Worm (Caenorhabditis elegans) whole organism, L3 larva: Measurements from ENCODE around the gene D1044.7.

Source experiments
- R02D3.7 ChIP-seq: fragments of 150-350 bp; optimal IDR thresholded peaks from 2 replicates; lab custom pipeline; 2014; ENCODE audit warnings: missing biosample characterization, missing genetic modification characterization
- aly-2 ChIP-seq: fragments of 150-350 bp; optimal IDR thresholded peaks from 2 replicates; lab custom pipeline; 2014; ENCODE audit warnings: missing biosample characterization, missing genetic modification characterization
- ama-1 ChIP-seq: fragments of 150-350 bp; optimal IDR thresholded peaks from 2 replicates; lab custom pipeline; 2018
- ceh-28 ChIP-seq: fragments of 150-350 bp; optimal IDR thresholded peaks from 2 replicates; lab custom pipeline; 2014; ENCODE audit warnings: missing biosample characterization, missing genetic modification reagents, missing genetic modification characterization
- ceh-82 ChIP-seq: fragments of 150-350 bp; optimal IDR thresholded peaks from 2 replicates; lab custom pipeline; 2014; ENCODE audit warnings: missing biosample characterization, missing genetic modification characterization
- ceh-9 ChIP-seq: sonication (generic microtip); optimal IDR thresholded peaks from 2 replicates; lab custom pipeline; 2018; ENCODE audit warnings: missing biosample characterization, missing genetic modification characterization
- daf-12 ChIP-seq: fragments of 150-350 bp; optimal IDR thresholded peaks from 2 replicates; lab custom pipeline; 2014; ENCODE audit warnings: missing biosample characterization, missing genetic modification reagents, missing genetic modification characterization
- egl-27 ChIP-seq: sonication (generic microtip); optimal IDR thresholded peaks from 4 replicates; lab custom pipeline; 2017; ENCODE audit warnings: missing biosample characterization, missing genetic modification reagents, missing genetic modification characterization
- elt-1 ChIP-seq: fragments of 150-350 bp; optimal IDR thresholded peaks from 2 replicates; lab custom pipeline; 2014; ENCODE audit warnings: missing biosample characterization, missing genetic modification characterization
- elt-2 ChIP-seq: sonication (generic microtip); optimal IDR thresholded peaks from 2 replicates; lab custom pipeline; 2016; ENCODE audit warnings: missing genetic modification reagents, mild to moderate bottlenecking, missing genetic modification characterization, missing compliant biosample characterization
- elt-3 ChIP-seq, 3 experiments: fragments of 150-350 bp in 1 of 3; sonication (generic microtip) in 2 of 3; optimal IDR thresholded peaks; 2 replicates in 2 of 3; 4 replicates in 1 of 3; lab custom pipeline; 2014 to 2017; ENCODE audit warnings: missing biosample characterization in 3 of 3, missing genetic modification characterization in 3 of 3
- eor-1 ChIP-seq, 2 experiments: fragments of 150-350 bp; optimal IDR thresholded peaks; 2 replicates each; lab custom pipeline; 2014 to 2018; ENCODE audit warnings: missing biosample characterization in 2 of 2, missing genetic modification characterization in 2 of 2
- fkh-10 ChIP-seq: sonication (generic microtip); optimal IDR thresholded peaks from 2 replicates; lab custom pipeline; 2017; ENCODE audit warnings: missing biosample characterization, missing genetic modification reagents, missing genetic modification characterization
- fos-1 ChIP-seq: fragments of 150-350 bp; optimal IDR thresholded peaks from 2 replicates; lab custom pipeline; 2014; ENCODE audit warnings: missing biosample characterization, missing genetic modification characterization
- hmg-11 ChIP-seq: sonication (generic microtip); optimal IDR thresholded peaks from 2 replicates; lab custom pipeline; 2016; ENCODE audit warnings: missing genetic modification characterization, missing compliant biosample characterization
- lin-15B ChIP-seq: fragments of 150-350 bp; optimal IDR thresholded peaks from 2 replicates; lab custom pipeline; 2014; ENCODE audit warnings: missing biosample characterization, missing genetic modification characterization
- mdl-1 ChIP-seq: fragments of 150-350 bp; optimal IDR thresholded peaks from 2 replicates; lab custom pipeline; 2014; ENCODE audit warnings: missing biosample characterization, missing genetic modification characterization
- mml-1 ChIP-seq: fragments of 150-350 bp; sonication (generic microtip); optimal IDR thresholded peaks from 3 replicates; lab custom pipeline; 2014; ENCODE audit warnings: missing biosample characterization, missing genetic modification characterization
- nfya-1 ChIP-seq: sonication (generic microtip); optimal IDR thresholded peaks from 2 replicates; lab custom pipeline; 2017; ENCODE audit warnings: missing genetic modification characterization, mild to moderate bottlenecking, missing compliant biosample characterization, antibody characterized with exemption, moderate library complexity; ENCODE audit not compliant: insufficient read depth
- nhr-11 ChIP-seq: fragments of 150-350 bp; optimal IDR thresholded peaks from 2 replicates; lab custom pipeline; 2014; ENCODE audit warnings: missing biosample characterization, missing genetic modification characterization
- nhr-23 ChIP-seq: fragments of 150-350 bp; optimal IDR thresholded peaks from 2 replicates; lab custom pipeline; 2014; ENCODE audit warnings: missing biosample characterization, missing genetic modification reagents, missing genetic modification characterization
- nhr-237 ChIP-seq: fragments of 150-350 bp; optimal IDR thresholded peaks from 2 replicates; lab custom pipeline; 2014; ENCODE audit warnings: missing biosample characterization, missing genetic modification characterization
- nhr-25 ChIP-seq: sonication (generic microtip); optimal IDR thresholded peaks from 2 replicates; lab custom pipeline; 2017; ENCODE audit warnings: missing biosample characterization, missing genetic modification characterization
- nhr-28 ChIP-seq: fragments of 150-350 bp; optimal IDR thresholded peaks from 2 replicates; lab custom pipeline; 2014; ENCODE audit warnings: missing biosample characterization, missing genetic modification characterization
- nhr-43 ChIP-seq: sonication (generic microtip); optimal IDR thresholded peaks from 2 replicates; lab custom pipeline; 2016; ENCODE audit warnings: mild to moderate bottlenecking, missing genetic modification characterization, missing compliant biosample characterization; ENCODE audit not compliant: poor library complexity, severe bottlenecking
- nhr-67 ChIP-seq: fragments of 150-350 bp; optimal IDR thresholded peaks from 2 replicates; lab custom pipeline; 2014; ENCODE audit warnings: missing biosample characterization, missing genetic modification characterization
- nhr-77 ChIP-seq: fragments of 150-350 bp; optimal IDR thresholded peaks from 2 replicates; lab custom pipeline; 2014; ENCODE audit warnings: missing biosample characterization, missing genetic modification characterization
- pha-4 ChIP-seq: fragments of 150-350 bp; optimal IDR thresholded peaks from 2 replicates; lab custom pipeline; 2014; ENCODE audit warnings: missing biosample characterization, missing genetic modification reagents, missing genetic modification characterization
- pqm-1 ChIP-seq: fragments of 150-350 bp; optimal IDR thresholded peaks from 2 replicates; lab custom pipeline; 2017; ENCODE audit warnings: missing biosample characterization, missing genetic modification characterization, inconsistent platforms
- skn-1 ChIP-seq: fragments of 150-350 bp; optimal IDR thresholded peaks from 2 replicates; lab custom pipeline; 2014; ENCODE audit warnings: missing biosample characterization, missing genetic modification characterization
- snpc-4 ChIP-seq: fragments of 150-350 bp; optimal IDR thresholded peaks from 2 replicates; lab custom pipeline; 2014; ENCODE audit warnings: missing biosample characterization, missing genetic modification characterization
- tbx-2 ChIP-seq: sonication (generic microtip); optimal IDR thresholded peaks from 2 replicates; lab custom pipeline; 2016; ENCODE audit warnings: mild to moderate bottlenecking, missing genetic modification characterization, missing compliant biosample characterization
- unc-39 ChIP-seq: sonication (generic microtip); optimal IDR thresholded peaks from 4 replicates; lab custom pipeline; 2017; ENCODE audit warnings: missing biosample characterization, missing genetic modification characterization

Gene D1044.7

DNA sequence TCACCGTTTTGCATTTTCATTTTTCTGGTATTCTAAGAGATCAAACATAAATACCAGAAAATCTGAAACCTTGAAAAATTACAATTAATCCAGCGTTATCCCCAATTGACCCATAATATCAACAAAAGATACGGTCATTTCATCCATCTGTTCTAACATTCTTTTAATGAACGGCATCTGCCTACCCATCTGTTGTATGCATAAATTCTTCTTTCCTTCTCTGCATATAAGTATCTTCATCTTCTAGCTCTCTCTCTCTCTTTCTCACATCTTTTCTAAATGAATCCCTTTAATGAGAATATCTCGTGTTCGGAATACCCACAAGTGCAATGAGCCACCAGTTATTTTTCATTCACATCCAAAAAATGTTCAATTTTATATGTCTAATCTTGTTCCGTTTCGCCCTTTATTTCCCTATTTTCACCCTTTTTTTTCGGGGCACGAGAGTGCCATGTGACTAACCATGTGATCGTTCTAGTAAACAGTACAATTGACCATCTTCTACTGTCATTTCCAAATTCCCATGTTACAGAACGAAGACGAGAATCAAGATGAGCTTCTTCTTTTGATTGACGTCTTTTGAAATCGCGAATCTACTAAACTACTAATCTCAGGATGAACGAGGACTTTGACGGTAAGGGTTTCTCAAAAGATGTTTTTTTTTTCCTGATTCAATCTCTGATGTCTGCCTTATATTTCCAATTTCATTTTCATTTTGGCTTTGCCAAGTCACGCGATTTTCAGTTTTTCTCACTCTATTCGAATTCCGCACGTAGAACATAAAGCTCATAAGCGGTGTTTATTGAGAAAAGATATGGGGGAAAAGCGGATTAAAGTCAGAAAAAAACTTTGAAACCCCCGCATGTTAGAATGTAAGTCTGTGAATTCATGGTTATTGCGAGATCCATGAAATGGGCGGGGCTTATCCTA lies 6.9 kb downstream of the D1044.7 start, which contains the start of gene R02F2.1:
Gene R02F2.1, plus strand, starts transcription at position 528 of the 930 bp plus-strand sequence.
- peak; percentile 48 for TF ChIP-seq nhr-25 (tag; lab: Kevin White, UChicago)
- no peak for TF ChIP-seq mml-1 (tag; lab: Kevin White, UChicago)
- peak; percentile 20 for TF ChIP-seq elt-2
- TF ChIP-seq daf-12: no peak
- no peak for TF ChIP-seq nhr-11 (tag; lab: Kevin White, UChicago)
- TF ChIP-seq nhr-67: no peak
- TF ChIP-seq hmg-11 (tag; lab: Kevin White, UChicago): peak; percentile 18
- peak; percentile 70 for TF ChIP-seq pha-4 (tag; lab: Kevin White, UChicago)
- no peak for TF ChIP-seq unc-39
- peak; percentile 3 for TF ChIP-seq elt-1
- TF ChIP-seq egl-27 (tag; lab: Kevin White, UChicago): no peak
- TF ChIP-seq ama-1 (lab: Kevin White, UChicago): peak; percentile 40

DNA sequence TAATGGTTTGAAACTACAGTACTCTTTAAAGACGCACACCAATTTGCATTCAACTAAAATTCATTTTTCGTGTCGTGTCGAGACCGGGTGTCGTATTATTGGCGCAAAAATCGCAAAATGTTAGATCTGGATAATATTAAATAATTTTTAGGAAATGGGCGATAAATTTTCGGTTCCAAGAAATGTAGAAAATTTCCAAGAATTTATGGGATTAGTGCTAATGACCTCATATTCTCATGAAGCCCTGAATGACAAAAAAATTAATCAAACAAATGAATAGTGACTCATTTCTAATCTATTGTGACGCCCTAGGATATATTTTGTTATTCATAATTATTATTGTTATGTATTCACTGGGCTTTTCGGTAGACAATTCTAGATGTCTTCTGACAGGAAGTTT lies 7.8 kb downstream of the D1044.7 start:
- TF ChIP-seq ama-1 (lab: Kevin White, UChicago) (no peak), tbx-2 (tag; lab: Kevin White, UChicago) (no peak), snpc-4 (tag; lab: Kevin White, UChicago) (no peak), ceh-82 (tag; lab: Kevin White, UChicago) (no peak), nfya-1 (no peak), ceh-9 (tag; lab: Kevin White, UChicago) (no peak), nhr-28 (tag; lab: Kevin White, UChicago) (no peak), eor-1 (tag; optimal IDR thresholded peaks at IDR 0.05; lab: Kevin White, UChicago) (no peak), mml-1 (tag; lab: Kevin White, UChicago) (no peak), pqm-1 (no peak), fos-1 (tag; lab: Kevin White, UChicago) (no peak), nhr-77 (tag; lab: Kevin White, UChicago) (no peak), nhr-43 (tag; lab: Kevin White, UChicago) (no peak), aly-2 (tag; lab: Kevin White, UChicago) (no peak)

DNA sequence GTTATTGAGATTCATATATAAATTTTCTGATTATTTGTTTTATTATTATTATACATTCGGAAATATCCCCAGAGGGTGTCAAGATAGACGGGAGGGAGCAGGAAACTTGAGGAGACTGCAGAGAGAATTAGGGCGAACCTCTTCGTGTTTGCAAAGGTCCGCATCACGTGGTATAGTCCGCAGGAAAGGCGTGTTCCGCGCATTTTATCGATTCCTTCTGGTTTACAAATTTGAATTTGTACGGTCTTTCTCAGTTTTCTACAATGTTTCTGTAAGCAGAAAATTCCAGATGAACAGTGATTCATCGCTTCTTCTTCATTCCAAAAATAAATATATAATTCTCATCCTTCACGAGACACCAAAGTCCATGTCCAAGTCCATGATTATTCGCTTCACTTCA lies 8.6 kb downstream of the D1044.7 start:
- TF ChIP-seq mdl-1 (tag; lab: Kevin White, UChicago): no peak

DNA sequence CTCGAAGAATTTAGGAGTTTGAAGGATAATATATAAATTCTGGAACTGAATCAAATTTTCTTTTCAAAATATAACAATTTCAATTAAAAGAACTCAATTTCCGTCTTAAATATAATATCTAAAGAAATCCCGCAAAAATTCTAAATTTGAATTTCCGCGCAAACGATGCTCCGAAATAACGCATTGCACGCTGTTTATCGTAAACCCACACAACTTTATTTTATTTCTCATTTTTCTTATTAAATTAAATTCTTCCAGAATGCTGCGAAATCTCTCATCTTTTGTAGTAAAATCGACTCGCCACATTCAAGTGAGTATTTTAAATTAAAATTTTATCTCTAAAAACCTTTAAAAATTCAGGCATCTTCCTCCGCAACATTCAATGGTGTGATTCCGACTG lies 9.6 kb downstream of the D1044.7 start, which contains the start of gene R02F2.9:
Gene R02F2.9, plus strand, starts transcription at position 218 of the 400 bp plus-strand sequence.
- TF ChIP-seq nhr-23 (tag; lab: Kevin White, UChicago) (peak; percentile 67), daf-12 (no peak), elt-2 (no peak), lin-15B (tag; lab: Kevin White, UChicago) (peak; percentile 54), nhr-25 (tag; lab: Kevin White, UChicago) (peak; percentile 0), R02D3.7 (tag; lab: Kevin White, UChicago) (peak; percentile 96)

DNA sequence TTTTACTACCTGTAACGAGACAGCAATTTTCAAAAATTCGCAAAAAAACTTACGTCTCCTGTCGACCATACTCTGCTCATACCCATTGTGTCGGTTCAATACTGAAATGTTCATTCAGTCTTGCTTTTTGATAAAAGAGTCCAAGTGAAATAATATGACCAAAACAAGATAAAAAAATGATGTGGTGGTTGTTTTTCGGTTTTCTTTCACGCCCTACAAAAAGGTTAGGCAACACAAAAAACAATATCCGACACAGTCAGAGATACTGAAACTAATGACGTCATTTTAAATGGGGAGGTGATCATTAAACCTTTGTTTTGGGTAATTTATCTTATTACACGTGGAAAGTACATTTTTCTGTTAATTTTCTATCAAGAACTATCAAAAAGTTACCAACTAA lies 13.4 kb downstream of the D1044.7 start, which contains the start of gene R02F2.8:
Gene R02F2.8, minus strand, starts transcription at position 101 of the 400 bp plus-strand sequence.
- TF ChIP-seq nfya-1 (no peak), skn-1 (no peak), elt-3 (tag; optimal IDR thresholded peaks at IDR 0.05; lab: Kevin White, UChicago) (no peak), nhr-237 (no peak), ceh-28 (tag; lab: Kevin White, UChicago) (no peak), mml-1 (tag; lab: Kevin White, UChicago) (no peak), nhr-11 (tag; lab: Kevin White, UChicago) (no peak), pha-4 (tag; lab: Kevin White, UChicago) (no peak), eor-1 (tag; optimal IDR thresholded peaks at IDR 0.05; lab: Kevin White, UChicago) (no peak), mdl-1 (tag; lab: Kevin White, UChicago) (no peak), nhr-25 (tag; lab: Kevin White, UChicago) (no peak), fos-1 (tag; lab: Kevin White, UChicago) (no peak), ceh-82 (tag; lab: Kevin White, UChicago) (no peak), R02D3.7 (tag; lab: Kevin White, UChicago) (no peak), nhr-43 (tag; lab: Kevin White, UChicago) (no peak), fkh-10 (GFP tag; lab: Kevin White, UChicago) (no peak)
